Worm (Caenorhabditis elegans) whole organism, L3 larva: ENCODE measurements around the gene F08D12.7.

Experiments used
- ama-1 ChIP-seq: fragments of 150-350 bp; optimal IDR thresholded peaks from 2 replicates; lab custom pipeline; 2018
- jun-1 ChIP-seq: fragments of 150-350 bp; optimal IDR thresholded peaks from 2 replicates; lab custom pipeline; 2014; ENCODE audit warnings: missing biosample characterization, missing genetic modification reagents, missing genetic modification characterization
- lsy-12 ChIP-seq: sonication (generic microtip); optimal IDR thresholded peaks from 2 replicates; lab custom pipeline; 2016; ENCODE audit warnings: mild to moderate bottlenecking, missing genetic modification characterization, missing compliant biosample characterization
- nhr-237 ChIP-seq: fragments of 150-350 bp; optimal IDR thresholded peaks from 2 replicates; lab custom pipeline; 2014; ENCODE audit warnings: missing biosample characterization, missing genetic modification characterization
- pha-4 ChIP-seq: fragments of 150-350 bp; optimal IDR thresholded peaks from 2 replicates; lab custom pipeline; 2014; ENCODE audit warnings: missing biosample characterization, missing genetic modification reagents, missing genetic modification characterization
- sea-2 ChIP-seq: fragments of 150-350 bp; sonication (generic microtip); optimal IDR thresholded peaks from 4 replicates; lab custom pipeline; 2014; ENCODE audit warnings: missing biosample characterization, missing genetic modification reagents, missing genetic modification characterization
- unc-39 ChIP-seq: sonication (generic microtip); optimal IDR thresholded peaks from 4 replicates; lab custom pipeline; 2017; ENCODE audit warnings: missing biosample characterization, missing genetic modification characterization
- ztf-11 ChIP-seq: fragments of 150-350 bp; optimal IDR thresholded peaks from 2 replicates; lab custom pipeline; 2014; ENCODE audit warnings: missing biosample characterization, missing genetic modification characterization

DNA sequence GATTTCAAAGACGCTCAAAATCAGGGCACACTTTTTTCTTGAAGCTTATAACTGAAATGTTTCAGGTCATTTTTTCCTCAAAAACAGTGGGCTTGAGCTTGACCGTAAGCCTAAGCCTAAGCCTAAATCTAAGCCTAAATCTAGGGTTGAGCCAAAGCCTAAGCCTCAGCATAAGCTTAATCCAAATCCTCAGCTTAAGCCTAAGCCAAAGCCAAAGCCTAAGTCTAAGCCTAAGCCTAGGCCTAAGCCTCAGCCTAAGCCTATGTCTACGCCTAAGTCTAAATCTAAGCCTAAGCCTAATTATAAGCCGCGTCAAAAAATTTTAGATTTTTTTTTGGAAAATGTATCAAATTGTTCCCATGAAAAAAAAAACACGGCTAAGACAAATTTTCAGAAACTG is 34.7 kb downstream of the F08D12.7 start:
- TF ChIP-seq nhr-237 (tag; lab: Kevin White, UChicago) (no peak), unc-39 (tag; lab: Kevin White, UChicago) (no peak), sea-2 (GFP tag; lab: Kevin White, UChicago) (no peak), ama-1 (lab: Kevin White, UChicago) (no peak), lsy-12 (tag; lab: Kevin White, UChicago) (no peak), jun-1 (no peak), ztf-11 (no peak), pha-4 (tag; lab: Kevin White, UChicago) (no peak)
